Worm (Caenorhabditis elegans) whole organism, late embryonic: ENCODE measurements around the gene str-205.

Source experiments
- ama-1 ChIP-seq: fragments of 150-350 bp; optimal IDR thresholded peaks from 2 replicates; lab custom pipeline; 2014
- fax-1 ChIP-seq: sonication (generic microtip); optimal IDR thresholded peaks from 2 replicates; lab custom pipeline; 2016; ENCODE audit warnings: missing genotype, missing genetic modification characterization, missing compliant biosample characterization
- syd-9 ChIP-seq: sonication (generic microtip); optimal IDR thresholded peaks from 2 replicates; lab custom pipeline; 2016; ENCODE audit warnings: mild to moderate bottlenecking, missing genetic modification characterization, moderate library complexity, missing compliant biosample characterization
- unc-86 ChIP-seq: sonication (generic microtip); optimal IDR thresholded peaks from 2 replicates; lab custom pipeline; 2016; ENCODE audit warnings: missing genetic modification characterization, missing compliant biosample characterization

DNA sequence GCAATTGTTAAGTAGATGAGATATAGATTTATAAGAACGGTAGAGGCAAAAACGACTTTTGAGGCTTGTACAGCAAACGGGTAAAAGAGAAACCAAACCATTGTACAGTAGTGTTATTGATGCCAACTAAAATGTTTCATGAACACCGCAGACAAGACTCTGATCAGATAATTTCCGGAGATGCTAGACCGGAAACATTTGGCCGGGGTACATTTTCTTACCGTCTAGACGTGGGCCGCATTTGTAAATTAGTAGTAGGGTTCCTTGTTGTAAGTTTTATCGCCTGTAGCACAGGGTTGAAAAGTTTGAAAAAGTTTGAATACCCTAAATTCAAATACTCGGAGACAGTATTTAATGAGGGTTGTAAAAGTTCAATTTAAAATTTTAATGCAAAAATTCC, 48.4 kb downstream of the str-205 start, which contains the start of gene str-32:
- no peak for TF ChIP-seq syd-9 (tag; lab: Kevin White, UChicago)
- TF ChIP-seq fax-1, result no peak
- no peak for TF ChIP-seq unc-86 (tag; lab: Kevin White, UChicago)
- TF ChIP-seq ama-1, result no peak
